Worm (Caenorhabditis elegans) whole organism, L3 larva: Measurements from ENCODE around the gene str-124.

ENCODE experiments used
- ama-1 ChIP-seq: fragments of 150-350 bp; optimal IDR thresholded peaks from 2 replicates; lab custom pipeline; 2018
- ceh-9 ChIP-seq: sonication (generic microtip); optimal IDR thresholded peaks from 2 replicates; lab custom pipeline; 2018; ENCODE audit warnings: missing biosample characterization, missing genetic modification characterization
- daf-12 ChIP-seq: fragments of 150-350 bp; optimal IDR thresholded peaks from 2 replicates; lab custom pipeline; 2014; ENCODE audit warnings: missing biosample characterization, missing genetic modification reagents, missing genetic modification characterization
- lin-39 ChIP-seq: fragments of 150-350 bp; optimal IDR thresholded peaks from 2 replicates; lab custom pipeline; 2018; ENCODE audit warnings: missing biosample characterization, missing genetic modification reagents, missing genetic modification characterization
- nhr-11 ChIP-seq: fragments of 150-350 bp; optimal IDR thresholded peaks from 2 replicates; lab custom pipeline; 2014; ENCODE audit warnings: missing biosample characterization, missing genetic modification characterization
- nhr-23 ChIP-seq: fragments of 150-350 bp; optimal IDR thresholded peaks from 2 replicates; lab custom pipeline; 2014; ENCODE audit warnings: missing biosample characterization, missing genetic modification reagents, missing genetic modification characterization
- nhr-25 ChIP-seq: sonication (generic microtip); optimal IDR thresholded peaks from 2 replicates; lab custom pipeline; 2017; ENCODE audit warnings: missing biosample characterization, missing genetic modification characterization
- pqm-1 ChIP-seq: fragments of 150-350 bp; optimal IDR thresholded peaks from 2 replicates; lab custom pipeline; 2017; ENCODE audit warnings: missing biosample characterization, missing genetic modification characterization, inconsistent platforms

ce11 chrX:12754043-12754442 lies 33.7 kb upstream of the str-124 start:
- TF ChIP-seq daf-12 (tag; lab: Kevin White, UChicago): no peak
- TF ChIP-seq nhr-23 (tag; lab: Kevin White, UChicago): no peak
- no peak for TF ChIP-seq ama-1 (lab: Kevin White, UChicago)
- TF ChIP-seq nhr-25: no peak
- TF ChIP-seq nhr-11 (tag; lab: Kevin White, UChicago): no peak
- TF ChIP-seq ceh-9 (tag; lab: Kevin White, UChicago): no peak
- TF ChIP-seq lin-39: no peak
- no peak for TF ChIP-seq pqm-1 (tag; lab: Kevin White, UChicago)
